Worm (Caenorhabditis elegans) whole organism, L3 larva: Measurements from ENCODE around the gene str-101.
"Not testable (repeated sequence)": the region's sequence is repeated elsewhere in the genome, so short reads cannot be mapped to it uniquely, and the experiment has no call there.

Experiments
- R02D3.7 ChIP-seq: fragments of 150-350 bp; optimal IDR thresholded peaks from 2 replicates; lab custom pipeline; 2014; ENCODE audit warnings: missing biosample characterization, missing genetic modification characterization
- ZK546.5 ChIP-seq: sonication (generic microtip); optimal IDR thresholded peaks from 2 replicates; lab custom pipeline; 2017; ENCODE audit warnings: missing biosample characterization, missing genetic modification characterization
- aly-2 ChIP-seq: fragments of 150-350 bp; optimal IDR thresholded peaks from 2 replicates; lab custom pipeline; 2014; ENCODE audit warnings: missing biosample characterization, missing genetic modification characterization
- ama-1 ChIP-seq: fragments of 150-350 bp; optimal IDR thresholded peaks from 2 replicates; lab custom pipeline; 2018
- ceh-16 ChIP-seq: sonication (generic microtip); optimal IDR thresholded peaks from 2 replicates; lab custom pipeline; 2017; ENCODE audit warnings: missing biosample characterization, missing genetic modification characterization
- ceh-28 ChIP-seq: fragments of 150-350 bp; optimal IDR thresholded peaks from 2 replicates; lab custom pipeline; 2014; ENCODE audit warnings: missing biosample characterization, missing genetic modification reagents, missing genetic modification characterization
- ceh-82 ChIP-seq: fragments of 150-350 bp; optimal IDR thresholded peaks from 2 replicates; lab custom pipeline; 2014; ENCODE audit warnings: missing biosample characterization, missing genetic modification characterization
- ceh-9 ChIP-seq: sonication (generic microtip); optimal IDR thresholded peaks from 2 replicates; lab custom pipeline; 2018; ENCODE audit warnings: missing biosample characterization, missing genetic modification characterization
- daf-12 ChIP-seq: fragments of 150-350 bp; optimal IDR thresholded peaks from 2 replicates; lab custom pipeline; 2014; ENCODE audit warnings: missing biosample characterization, missing genetic modification reagents, missing genetic modification characterization
- egl-27 ChIP-seq: sonication (generic microtip); optimal IDR thresholded peaks from 4 replicates; lab custom pipeline; 2017; ENCODE audit warnings: missing biosample characterization, missing genetic modification reagents, missing genetic modification characterization
- egl-5 ChIP-seq: fragments of 150-350 bp; optimal IDR thresholded peaks from 2 replicates; lab custom pipeline; 2017; ENCODE audit warnings: missing biosample characterization, missing genetic modification reagents, missing genetic modification characterization, inconsistent platforms
- elt-1 ChIP-seq: fragments of 150-350 bp; optimal IDR thresholded peaks from 2 replicates; lab custom pipeline; 2014; ENCODE audit warnings: missing biosample characterization, missing genetic modification characterization
- elt-2 ChIP-seq: sonication (generic microtip); optimal IDR thresholded peaks from 2 replicates; lab custom pipeline; 2016; ENCODE audit warnings: missing genetic modification reagents, mild to moderate bottlenecking, missing genetic modification characterization, missing compliant biosample characterization
- elt-3 ChIP-seq, 3 experiments: fragments of 150-350 bp in 1 of 3; sonication (generic microtip) in 2 of 3; optimal IDR thresholded peaks; 2 replicates in 2 of 3; 4 replicates in 1 of 3; lab custom pipeline; 2014 to 2017; ENCODE audit warnings: missing biosample characterization in 3 of 3, missing genetic modification characterization in 3 of 3
- eor-1 ChIP-seq, 2 experiments: fragments of 150-350 bp; optimal IDR thresholded peaks; 2 replicates each; lab custom pipeline; 2014 to 2018; ENCODE audit warnings: missing biosample characterization in 2 of 2, missing genetic modification characterization in 2 of 2
- fkh-10 ChIP-seq: sonication (generic microtip); optimal IDR thresholded peaks from 2 replicates; lab custom pipeline; 2017; ENCODE audit warnings: missing biosample characterization, missing genetic modification reagents, missing genetic modification characterization
- fkh-2 ChIP-seq: fragments of 150-350 bp; optimal IDR thresholded peaks from 2 replicates; lab custom pipeline; 2014; ENCODE audit warnings: missing biosample characterization, missing genetic modification reagents, missing genetic modification characterization
- fos-1 ChIP-seq: fragments of 150-350 bp; optimal IDR thresholded peaks from 2 replicates; lab custom pipeline; 2014; ENCODE audit warnings: missing biosample characterization, missing genetic modification characterization
- hmg-11 ChIP-seq: sonication (generic microtip); optimal IDR thresholded peaks from 2 replicates; lab custom pipeline; 2016; ENCODE audit warnings: missing genetic modification characterization, missing compliant biosample characterization
- jun-1 ChIP-seq: fragments of 150-350 bp; optimal IDR thresholded peaks from 2 replicates; lab custom pipeline; 2014; ENCODE audit warnings: missing biosample characterization, missing genetic modification reagents, missing genetic modification characterization
- lin-15B ChIP-seq: fragments of 150-350 bp; optimal IDR thresholded peaks from 2 replicates; lab custom pipeline; 2014; ENCODE audit warnings: missing biosample characterization, missing genetic modification characterization
- lin-39 ChIP-seq: fragments of 150-350 bp; optimal IDR thresholded peaks from 2 replicates; lab custom pipeline; 2018; ENCODE audit warnings: missing biosample characterization, missing genetic modification reagents, missing genetic modification characterization
- lsy-12 ChIP-seq: sonication (generic microtip); optimal IDR thresholded peaks from 2 replicates; lab custom pipeline; 2016; ENCODE audit warnings: mild to moderate bottlenecking, missing genetic modification characterization, missing compliant biosample characterization
- mdl-1 ChIP-seq: fragments of 150-350 bp; optimal IDR thresholded peaks from 2 replicates; lab custom pipeline; 2014; ENCODE audit warnings: missing biosample characterization, missing genetic modification characterization
- mml-1 ChIP-seq: fragments of 150-350 bp; sonication (generic microtip); optimal IDR thresholded peaks from 3 replicates; lab custom pipeline; 2014; ENCODE audit warnings: missing biosample characterization, missing genetic modification characterization
- nfya-1 ChIP-seq: sonication (generic microtip); optimal IDR thresholded peaks from 2 replicates; lab custom pipeline; 2017; ENCODE audit warnings: missing genetic modification characterization, mild to moderate bottlenecking, missing compliant biosample characterization, antibody characterized with exemption, moderate library complexity; ENCODE audit not compliant: insufficient read depth
- nhr-11 ChIP-seq: fragments of 150-350 bp; optimal IDR thresholded peaks from 2 replicates; lab custom pipeline; 2014; ENCODE audit warnings: missing biosample characterization, missing genetic modification characterization
- nhr-23 ChIP-seq: fragments of 150-350 bp; optimal IDR thresholded peaks from 2 replicates; lab custom pipeline; 2014; ENCODE audit warnings: missing biosample characterization, missing genetic modification reagents, missing genetic modification characterization
- nhr-237 ChIP-seq: fragments of 150-350 bp; optimal IDR thresholded peaks from 2 replicates; lab custom pipeline; 2014; ENCODE audit warnings: missing biosample characterization, missing genetic modification characterization
- nhr-25 ChIP-seq: sonication (generic microtip); optimal IDR thresholded peaks from 2 replicates; lab custom pipeline; 2017; ENCODE audit warnings: missing biosample characterization, missing genetic modification characterization
- nhr-28 ChIP-seq: fragments of 150-350 bp; optimal IDR thresholded peaks from 2 replicates; lab custom pipeline; 2014; ENCODE audit warnings: missing biosample characterization, missing genetic modification characterization
- nhr-43 ChIP-seq: sonication (generic microtip); optimal IDR thresholded peaks from 2 replicates; lab custom pipeline; 2016; ENCODE audit warnings: mild to moderate bottlenecking, missing genetic modification characterization, missing compliant biosample characterization; ENCODE audit not compliant: poor library complexity, severe bottlenecking
- nhr-67 ChIP-seq: fragments of 150-350 bp; optimal IDR thresholded peaks from 2 replicates; lab custom pipeline; 2014; ENCODE audit warnings: missing biosample characterization, missing genetic modification characterization
- nhr-76 ChIP-seq: fragments of 150-350 bp; sonication (generic microtip); optimal IDR thresholded peaks from 5 replicates; lab custom pipeline; 2014; ENCODE audit warnings: missing biosample characterization, missing genetic modification characterization
- nhr-77 ChIP-seq: fragments of 150-350 bp; optimal IDR thresholded peaks from 2 replicates; lab custom pipeline; 2014; ENCODE audit warnings: missing biosample characterization, missing genetic modification characterization
- pha-4 ChIP-seq: fragments of 150-350 bp; optimal IDR thresholded peaks from 2 replicates; lab custom pipeline; 2014; ENCODE audit warnings: missing biosample characterization, missing genetic modification reagents, missing genetic modification characterization
- pqm-1 ChIP-seq: fragments of 150-350 bp; optimal IDR thresholded peaks from 2 replicates; lab custom pipeline; 2017; ENCODE audit warnings: missing biosample characterization, missing genetic modification characterization, inconsistent platforms
- sea-2 ChIP-seq: fragments of 150-350 bp; sonication (generic microtip); optimal IDR thresholded peaks from 4 replicates; lab custom pipeline; 2014; ENCODE audit warnings: missing biosample characterization, missing genetic modification reagents, missing genetic modification characterization
- skn-1 ChIP-seq: fragments of 150-350 bp; optimal IDR thresholded peaks from 2 replicates; lab custom pipeline; 2014; ENCODE audit warnings: missing biosample characterization, missing genetic modification characterization
- snpc-4 ChIP-seq: fragments of 150-350 bp; optimal IDR thresholded peaks from 2 replicates; lab custom pipeline; 2014; ENCODE audit warnings: missing biosample characterization, missing genetic modification characterization
- tbx-2 ChIP-seq: sonication (generic microtip); optimal IDR thresholded peaks from 2 replicates; lab custom pipeline; 2016; ENCODE audit warnings: mild to moderate bottlenecking, missing genetic modification characterization, missing compliant biosample characterization
- unc-39 ChIP-seq: sonication (generic microtip); optimal IDR thresholded peaks from 4 replicates; lab custom pipeline; 2017; ENCODE audit warnings: missing biosample characterization, missing genetic modification characterization
- unc-62 ChIP-seq: fragments of 150-350 bp; sonication (generic microtip); optimal IDR thresholded peaks from 4 replicates; lab custom pipeline; 2014; ENCODE audit warnings: missing biosample characterization, missing genetic modification reagents, missing genetic modification characterization
- zag-1 ChIP-seq: fragments of 150-350 bp; optimal IDR thresholded peaks from 2 replicates; lab custom pipeline; 2014; ENCODE audit warnings: missing biosample characterization, missing genetic modification characterization
- ztf-11 ChIP-seq: fragments of 150-350 bp; optimal IDR thresholded peaks from 2 replicates; lab custom pipeline; 2014; ENCODE audit warnings: missing biosample characterization, missing genetic modification characterization

Gene str-101

DNA sequence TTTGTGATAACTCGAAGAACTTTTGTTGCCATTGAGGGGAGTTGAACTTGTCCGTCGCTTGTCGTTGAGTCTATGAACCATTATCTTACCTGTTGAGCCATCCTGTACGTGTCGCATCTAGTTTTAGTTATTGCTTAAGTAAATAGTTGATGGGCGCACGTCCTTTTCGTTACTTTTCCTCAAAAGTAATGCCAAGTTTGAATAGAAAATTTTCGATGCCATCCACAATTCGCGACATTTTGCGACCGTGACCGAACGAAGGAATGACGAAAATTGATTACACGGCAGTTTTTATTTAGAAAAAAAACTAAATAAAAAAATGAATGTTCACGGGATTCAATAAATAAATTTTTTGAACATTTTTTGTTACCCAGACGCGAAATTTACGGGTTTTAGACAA lies 43.6 kb downstream of the str-101 start, which contains the start of gene F53E4.1:
Gene F53E4.1 (minus strand): TSS at position 101 of the 400 bp plus-strand sequence.
- TF ChIP-seq ceh-9 (tag; lab: Kevin White, UChicago); lsy-12; jun-1 (tag; lab: Kevin White, UChicago): not testable (repeated sequence)

- TF ChIP-seq pqm-1 (tag; lab: Kevin White, UChicago) (peak; percentile 98), ceh-82 (no peak), R02D3.7 (tag; lab: Kevin White, UChicago) (no peak), aly-2 (tag; lab: Kevin White, UChicago) (no peak), jun-1 (tag; lab: Kevin White, UChicago) (peak; percentile 64), daf-12 (tag; lab: Kevin White, UChicago) (no peak), fkh-10 (GFP tag; lab: Kevin White, UChicago) (no peak), elt-2 (tag; lab: Kevin White, UChicago) (peak; percentile 99), nfya-1 (tag; lab: Kevin White, UChicago) (no peak), hmg-11 (tag; lab: Kevin White, UChicago) (no peak), lsy-12 (no peak), nhr-67 (tag; lab: Kevin White, UChicago) (no peak), pha-4 (tag; lab: Kevin White, UChicago) (peak; percentile 79), sea-2 (GFP tag; lab: Kevin White, UChicago) (no peak), mdl-1 (tag; lab: Kevin White, UChicago) (no peak), zag-1 (tag; lab: Kevin White, UChicago) (no peak), nhr-11 (no peak), elt-3 (tag; optimal IDR thresholded peaks at IDR 0.05; lab: Kevin White, UChicago) (no peak), nhr-43 (tag; lab: Kevin White, UChicago) (no peak), lin-39 (tag; lab: Kevin White, UChicago) (no peak), snpc-4 (tag; lab: Kevin White, UChicago) (no peak), elt-1 (tag; lab: Kevin White, UChicago) (no peak), ama-1 (lab: Kevin White, UChicago) (no peak)
Observed at ce11 chrV:15666718-15667117, 45.1 kb downstream of the str-101 start.

DNA sequence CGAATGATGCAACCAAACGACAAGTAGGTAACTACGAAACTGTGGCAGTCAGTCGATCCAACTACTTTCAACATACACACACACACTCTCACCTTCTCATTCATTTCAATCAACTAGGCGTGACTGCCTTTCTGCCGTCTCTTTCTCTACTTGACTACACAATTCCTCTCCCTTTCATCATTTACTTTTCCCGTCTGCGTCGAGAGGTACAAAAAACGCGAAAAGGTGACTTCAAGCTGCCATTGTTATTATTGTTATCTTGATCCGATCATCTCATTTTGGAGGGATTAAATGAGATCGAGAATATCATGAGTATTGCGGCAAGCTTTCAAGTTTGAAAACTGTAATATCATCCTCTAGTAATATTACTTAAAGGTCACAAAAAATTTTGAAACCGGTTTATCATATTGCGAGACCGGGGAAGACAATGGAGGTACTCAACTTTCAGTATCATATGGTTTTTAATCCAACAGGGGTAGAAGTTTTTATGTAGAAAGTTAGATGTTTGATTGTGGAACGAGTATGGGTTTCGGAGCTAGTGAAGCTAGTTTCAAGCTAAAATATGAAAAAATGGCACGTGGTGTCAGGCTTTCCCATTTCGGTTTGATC lies 47.6 kb downstream of the str-101 start:
- no peak for TF ChIP-seq lsy-12
- no peak for TF ChIP-seq sea-2 (GFP tag; lab: Kevin White, UChicago)
- no peak for TF ChIP-seq unc-62 (GFP tag; lab: Kevin White, UChicago)
- TF ChIP-seq egl-27: no peak
- TF ChIP-seq mdl-1 (tag; lab: Kevin White, UChicago): no peak
- TF ChIP-seq nhr-11: no peak
- no peak for TF ChIP-seq ceh-82
- TF ChIP-seq fkh-10 (GFP tag; lab: Kevin White, UChicago): no peak
- TF ChIP-seq ceh-9 (tag; lab: Kevin White, UChicago): no peak
- no peak for TF ChIP-seq aly-2 (tag; lab: Kevin White, UChicago)
- TF ChIP-seq tbx-2 (tag; lab: Kevin White, UChicago): no peak
- TF ChIP-seq mml-1: no peak
- no peak for TF ChIP-seq nhr-77 (tag; lab: Kevin White, UChicago)
- TF ChIP-seq pha-4 (tag; lab: Kevin White, UChicago): peak; percentile 72
- no peak for TF ChIP-seq unc-39
- TF ChIP-seq daf-12 (tag; lab: Kevin White, UChicago): no peak
- no peak for TF ChIP-seq elt-3 (tag; optimal IDR thresholded peaks at IDR 0.05; lab: Kevin White, UChicago)
- no peak for TF ChIP-seq snpc-4 (tag; lab: Kevin White, UChicago)
- TF ChIP-seq zag-1 (tag; lab: Kevin White, UChicago): no peak
- TF ChIP-seq ceh-28: no peak
- no peak for TF ChIP-seq skn-1 (tag; lab: Kevin White, UChicago)
- TF ChIP-seq fos-1 (tag; lab: Kevin White, UChicago): no peak
- TF ChIP-seq nhr-25 (tag; lab: Kevin White, UChicago): peak; percentile 85
- TF ChIP-seq nhr-237: no peak
- no peak for TF ChIP-seq nhr-28
- TF ChIP-seq nfya-1 (tag; lab: Kevin White, UChicago): peak; percentile 56
- TF ChIP-seq nhr-76 (tag; lab: Kevin White, UChicago): no peak
- TF ChIP-seq lin-15B (tag; lab: Kevin White, UChicago): no peak
- peak; percentile 38 for TF ChIP-seq hmg-11 (tag; lab: Kevin White, UChicago)
- TF ChIP-seq pqm-1 (tag; lab: Kevin White, UChicago): no peak
- TF ChIP-seq eor-1 (tag; optimal IDR thresholded peaks at IDR 0.05; lab: Kevin White, UChicago): no peak
- no peak for TF ChIP-seq ceh-16 (tag; lab: Kevin White, UChicago)
- TF ChIP-seq ztf-11 (tag; lab: Kevin White, UChicago): no peak
- no peak for TF ChIP-seq fkh-2 (tag; lab: Kevin White, UChicago)
- no peak for TF ChIP-seq lin-39 (tag; lab: Kevin White, UChicago)
- TF ChIP-seq R02D3.7 (tag; lab: Kevin White, UChicago): no peak
- no peak for TF ChIP-seq jun-1 (tag; lab: Kevin White, UChicago)
- TF ChIP-seq nhr-43 (tag; lab: Kevin White, UChicago): peak; percentile 1
- peak; percentile 50 for TF ChIP-seq elt-2 (tag; lab: Kevin White, UChicago)
- TF ChIP-seq nhr-67 (tag; lab: Kevin White, UChicago): no peak
- no peak for TF ChIP-seq ZK546.5 (tag; lab: Kevin White, UChicago)
- TF ChIP-seq egl-5 (tag; lab: Kevin White, UChicago): no peak
- TF ChIP-seq nhr-23 (tag; lab: Kevin White, UChicago): peak; percentile 17
